Worm (Caenorhabditis elegans) whole organism, L1 larva: ENCODE measurements around the gene srz-1.

Source experiments
- ces-1 ChIP-seq: fragments of 150-350 bp; optimal IDR thresholded peaks from 2 replicates; lab custom pipeline; 2014; ENCODE audit warnings: missing biosample characterization, missing genetic modification reagents, missing genetic modification characterization
- efl-1 ChIP-seq, 4 experiments: fragments of 150-350 bp; optimal IDR thresholded peaks in 3 of 4; peaks in 1 of 4; 1 replicate in 1 of 4; 2 replicates in 3 of 4; lab custom pipeline; 2014; ENCODE audit warnings: missing biosample characterization in 2 of 4, missing genetic modification characterization in 2 of 4, missing genetic modification reagents in 2 of 4
- elt-3 ChIP-seq, 6 experiments: fragments of 150-350 bp in 1 of 6; sonication (generic microtip); optimal IDR thresholded peaks; 2 replicates each; lab custom pipeline; 2017 to 2018; ENCODE audit warnings: missing biosample characterization in 6 of 6, missing genetic modification characterization in 6 of 6, inconsistent platforms in 1 of 6
- fos-1 ChIP-seq: fragments of 150-350 bp; optimal IDR thresholded peaks from 2 replicates; lab custom pipeline; 2014; ENCODE audit warnings: missing biosample characterization, missing genetic modification characterization
- irx-1 ChIP-seq: sonication (generic microtip); optimal IDR thresholded peaks from 2 replicates; lab custom pipeline; 2016; ENCODE audit warnings: missing genetic modification characterization, missing compliant biosample characterization
- lin-13 ChIP-seq: fragments of 150-350 bp; optimal IDR thresholded peaks from 2 replicates; lab custom pipeline; 2014; ENCODE audit warnings: missing biosample characterization, missing genetic modification reagents, missing genetic modification characterization
- snpc-4 ChIP-seq: fragments of 150-350 bp; optimal IDR thresholded peaks from 2 replicates; lab custom pipeline; 2014; ENCODE audit warnings: missing biosample characterization, missing genetic modification characterization
- swsn-7 ChIP-seq: sonication (generic microtip); optimal IDR thresholded peaks from 2 replicates; lab custom pipeline; 2016; ENCODE audit warnings: missing genetic modification characterization, missing compliant biosample characterization
- xbp-1 ChIP-seq: sonication (generic microtip); optimal IDR thresholded peaks from 2 replicates; lab custom pipeline; 2016; ENCODE audit warnings: missing genetic modification characterization, missing compliant biosample characterization

DNA sequence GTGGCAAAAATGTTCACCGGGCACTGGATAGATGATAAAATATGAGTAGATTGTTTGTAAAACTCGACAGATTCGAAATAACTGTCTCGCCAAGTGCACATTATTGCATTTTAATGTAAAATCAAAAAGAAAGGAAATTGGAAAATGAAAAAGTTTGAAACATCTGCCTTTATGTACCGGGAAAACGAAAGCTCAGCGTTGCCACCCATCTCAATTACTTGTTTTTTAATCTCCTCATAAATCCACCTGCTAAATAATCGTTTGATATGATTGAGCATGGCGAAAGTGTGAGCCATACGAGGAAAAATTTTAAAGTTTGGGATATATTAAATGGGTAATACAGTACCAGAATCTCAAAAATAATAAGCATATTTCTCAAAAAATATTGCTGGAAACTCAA lies 40.9 kb downstream of the srz-1 start, which contains the start of gene srh-137:
- TF ChIP-seq irx-1 (tag; lab: Kevin White, UChicago) (no peak), xbp-1 (no peak), swsn-7 (no peak), lin-13 (GFP tag; lab: Kevin White, UChicago) (no peak), fos-1 (tag; lab: Kevin White, UChicago) (no peak), elt-3 (tag; optimal IDR thresholded peaks at IDR 0.05; lab: Kevin White, UChicago) (no peak), snpc-4 (tag; lab: Kevin White, UChicago) (no peak), ces-1 (no peak), efl-1 (optimal IDR thresholded peaks at IDR 0.05; lab: Kevin White, UChicago) (no peak), efl-1 (GFP tag; optimal IDR thresholded peaks at IDR 0.05 in 1 of 2; lab: Kevin White, UChicago) (no peak)
